Worm (Caenorhabditis elegans): Measurements from ENCODE around the gene pqbp-1.1.

ce11 chrIV:252454-252853, 9.0 kb downstream of the pqbp-1.1 start, which contains the start of gene grl-19:
- TF ChIP-seq T22C8.4 (GFP tag; IDR thresholded peaks at IDR 0.05) (no peak), ztf-23 (GFP tag; IDR thresholded peaks at IDR 0.05) (no peak), ref-1 (GFP tag; conservative IDR thresholded peaks at IDR 0.05) (no peak), tab-1 (GFP tag; IDR thresholded peaks at IDR 0.05) (no peak), med-1 (GFP tag; optimal IDR thresholded peaks at IDR 0.05; ENCODE audit: insufficient read depth) (no peak), ztf-29 (GFP tag; IDR thresholded peaks at IDR 0.05) (no peak), cog-1 (tag; optimal IDR thresholded peaks at IDR 0.05) (no peak)

All from whole organism, midembryonic.